Worm (Caenorhabditis elegans) whole organism, L4 larva: Measurements from ENCODE around the gene sre-37.

Source experiments
- F26F4.8 ChIP-seq: fragments of 200-800 bp; sonication (Bioruptor generic); conservative IDR thresholded peaks from 2 replicates; pipeline ENCODE4 v1.3.6; 2022; ENCODE audit warnings: missing genetic modification characterization, missing compliant biosample characterization
- F37D6.2 ChIP-seq: sonication (generic microtip); optimal IDR thresholded peaks from 2 replicates; lab custom pipeline; 2016; ENCODE audit warnings: mild to moderate bottlenecking, missing genetic modification characterization, missing compliant biosample characterization
- F44E2.7 ChIP-seq: fragments of 200-800 bp; sonication (Bioruptor generic); IDR thresholded peaks from 2 replicates; pipeline ENCODE4 v2.1.2; 2022; ENCODE audit warnings: missing genetic modification characterization, missing compliant biosample characterization
- R02D3.7 ChIP-seq: fragments of 150-350 bp; sonication (generic microtip); optimal IDR thresholded peaks from 3 replicates; lab custom pipeline; 2014; ENCODE audit warnings: missing biosample characterization, missing genetic modification characterization
- Y5F2A.4 ChIP-seq: fragments of 200-800 bp; sonication (Bioruptor generic); optimal IDR thresholded peaks from 2 replicates; lab custom pipeline; 2018; ENCODE audit warnings: mild to moderate bottlenecking, missing genetic modification characterization, missing compliant biosample characterization
- Y75B8A.6 ChIP-seq: fragments of 200-800 bp; sonication (Bioruptor generic); IDR thresholded peaks from 2 replicates; pipeline ENCODE4 v1.3.6; 2022; ENCODE audit warnings: missing genetic modification reagents, missing genetic modification characterization, missing compliant biosample characterization
- aha-1 ChIP-seq: fragments of 150-350 bp; peaks from one replicate; lab custom pipeline; 2014; ENCODE audit warnings: missing biosample characterization, missing genetic modification characterization
- ceh-20 ChIP-seq: fragments of 200-800 bp; sonication (Bioruptor generic); IDR thresholded peaks from 2 replicates; pipeline ENCODE4 v1.3.6; 2022; ENCODE audit warnings: missing genetic modification reagents, missing genetic modification characterization, missing compliant biosample characterization
- ceh-82 ChIP-seq: sonication (generic microtip); optimal IDR thresholded peaks from 2 replicates; lab custom pipeline; 2017; ENCODE audit warnings: missing biosample characterization, missing genetic modification characterization
- ces-1 ChIP-seq: fragments of 150-350 bp; sonication (generic microtip); optimal IDR thresholded peaks from 4 replicates; lab custom pipeline; 2014; ENCODE audit warnings: missing biosample characterization, missing genetic modification reagents, missing genetic modification characterization
- daf-12 ChIP-seq: fragments of 150-350 bp; optimal IDR thresholded peaks from 2 replicates; lab custom pipeline; 2014; ENCODE audit warnings: missing biosample characterization, missing genetic modification reagents, missing genetic modification characterization
- daf-8 ChIP-seq: fragments of 200-800 bp; sonication (Bioruptor generic); IDR thresholded peaks from 2 replicates; pipeline ENCODE4 v1.3.6; 2022; ENCODE audit warnings: missing genetic modification characterization, missing compliant biosample characterization
- dpl-1 ChIP-seq: fragments of 150-350 bp; optimal IDR thresholded peaks from 2 replicates; lab custom pipeline; 2014; ENCODE audit warnings: missing biosample characterization, missing genetic modification reagents, missing genetic modification characterization
- dve-1 ChIP-seq: sonication (generic microtip); optimal IDR thresholded peaks from 2 replicates; lab custom pipeline; 2017; ENCODE audit warnings: antibody characterized with exemption, mild to moderate bottlenecking, missing genetic modification characterization, missing compliant biosample characterization; ENCODE audit not compliant: insufficient read depth
- gei-8 ChIP-seq: fragments of 200-800 bp; sonication (Bioruptor generic); optimal IDR thresholded peaks from 2 replicates; lab custom pipeline; 2018; ENCODE audit warnings: mild to moderate bottlenecking, missing genetic modification characterization, missing compliant biosample characterization
- hlh-11 ChIP-seq: fragments of 200-800 bp; sonication (Bioruptor generic); optimal IDR thresholded peaks from 2 replicates; lab custom pipeline; 2018; ENCODE audit warnings: mild to moderate bottlenecking, missing genetic modification characterization, missing compliant biosample characterization
- jun-1 ChIP-seq: fragments of 150-350 bp; optimal IDR thresholded peaks from 2 replicates; lab custom pipeline; 2014; ENCODE audit warnings: missing biosample characterization, missing genetic modification reagents, missing genetic modification characterization
- lim-7 ChIP-seq: fragments of 200-800 bp; sonication (Bioruptor generic); IDR thresholded peaks from 2 replicates; pipeline ENCODE4 v1.3.6; 2022; ENCODE audit warnings: missing genetic modification characterization, missing compliant biosample characterization
- madf-9 ChIP-seq: fragments of 200-800 bp; sonication (Bioruptor generic); conservative IDR thresholded peaks from 2 replicates; pipeline ENCODE4 v1.3.6; 2022; ENCODE audit warnings: missing genetic modification reagents, missing genetic modification characterization, missing compliant biosample characterization
- mdl-1 ChIP-seq, 2 experiments: fragments of 150-350 bp in 1 of 2; sonication (generic microtip) in 1 of 2; optimal IDR thresholded peaks; 2 replicates each; lab custom pipeline; 2014 to 2017; ENCODE audit warnings: missing biosample characterization in 2 of 2, missing genetic modification characterization in 2 of 2
- mdt-29 ChIP-seq: fragments of 200-800 bp; sonication (Bioruptor generic); IDR thresholded peaks from 2 replicates; pipeline ENCODE4 v1.3.6; 2022; ENCODE audit warnings: missing genetic modification reagents, missing genetic modification characterization, missing compliant biosample characterization
- mep-1 ChIP-seq: fragments of 150-350 bp; sonication (generic microtip); optimal IDR thresholded peaks from 3 replicates; lab custom pipeline; 2014; ENCODE audit warnings: missing biosample characterization, missing genetic modification characterization
- mes-2 ChIP-seq: sonication (generic microtip); optimal IDR thresholded peaks from 2 replicates; lab custom pipeline; 2016; ENCODE audit warnings: missing genotype, mild to moderate bottlenecking, missing genetic modification characterization, missing compliant biosample characterization; ENCODE audit not compliant: poor library complexity, severe bottlenecking
- mxl-2 ChIP-seq: fragments of 200-800 bp; sonication (Bioruptor generic); conservative IDR thresholded peaks from 2 replicates; pipeline ENCODE4 v1.3.6; 2022; ENCODE audit warnings: missing genetic modification reagents, missing genetic modification characterization, missing compliant biosample characterization
- nhr-102 ChIP-seq: sonication (generic microtip); optimal IDR thresholded peaks from 2 replicates; lab custom pipeline; 2016; ENCODE audit warnings: mild to moderate bottlenecking, missing genetic modification characterization, moderate library complexity, missing compliant biosample characterization
- nhr-11 ChIP-seq: fragments of 150-350 bp; optimal IDR thresholded peaks from 2 replicates; lab custom pipeline; 2014; ENCODE audit warnings: missing biosample characterization, missing genetic modification characterization
- nhr-111 ChIP-seq: fragments of 200-800 bp; sonication (Bioruptor generic); optimal IDR thresholded peaks from 2 replicates; lab custom pipeline; 2018; ENCODE audit warnings: mild to moderate bottlenecking, missing genetic modification characterization, missing compliant biosample characterization
- nhr-41 ChIP-seq: fragments of 200-800 bp; sonication (Bioruptor generic); IDR thresholded peaks from 2 replicates; pipeline ENCODE4 v1.3.6; 2022; ENCODE audit warnings: missing genetic modification reagents, missing genetic modification characterization, missing compliant biosample characterization
- nhr-48 ChIP-seq: sonication (generic microtip); optimal IDR thresholded peaks from 2 replicates; lab custom pipeline; 2016; ENCODE audit warnings: mild to moderate bottlenecking, missing genetic modification characterization, missing compliant biosample characterization
- nhr-6 ChIP-seq: fragments of 150-350 bp; optimal IDR thresholded peaks from 2 replicates; lab custom pipeline; 2014; ENCODE audit warnings: missing biosample characterization, missing genetic modification characterization
- rbr-2 ChIP-seq: sonication (generic microtip); optimal IDR thresholded peaks from 2 replicates; lab custom pipeline; 2016; ENCODE audit warnings: missing genotype, missing genetic modification characterization, missing compliant biosample characterization
- set-16 ChIP-seq: fragments of 200-800 bp; sonication (Bioruptor generic); IDR thresholded peaks from 2 replicates; pipeline ENCODE4 v1.3.6; 2022; ENCODE audit warnings: missing genetic modification reagents, missing genetic modification characterization, missing compliant biosample characterization
- unc-39 ChIP-seq: sonication (generic microtip); optimal IDR thresholded peaks from 2 replicates; lab custom pipeline; 2017; ENCODE audit warnings: missing biosample characterization, missing genetic modification characterization
- zfp-3 ChIP-seq: fragments of 200-800 bp; sonication (Bioruptor generic); conservative IDR thresholded peaks from 2 replicates; pipeline ENCODE4 v1.3.6; 2022; ENCODE audit warnings: missing genetic modification reagents, missing genetic modification characterization, missing compliant biosample characterization
- ztf-7 ChIP-seq: fragments of 150-350 bp; optimal IDR thresholded peaks from 2 replicates; lab custom pipeline; 2014; ENCODE audit warnings: missing biosample characterization, missing genetic modification characterization

sre-37 gene

ce11 chrII:12465557-12465956 is at the start of gene sre-37:
Gene sre-37, plus strand, starts transcription at chrII:12465857.
- TF ChIP-seq unc-39 (tag; lab: Kevin White, UChicago) (no peak), ces-1 (GFP tag; lab: Kevin White, UChicago) (no peak), Y75B8A.6 (GFP tag; lab: Robert Waterston, UW) (no peak), F37D6.2 (tag; lab: Kevin White, UChicago) (no peak), dpl-1 (GFP tag; lab: Kevin White, UChicago) (no peak), zfp-3 (GFP tag; lab: Robert Waterston, UW) (no peak), nhr-11 (tag; lab: Kevin White, UChicago) (no peak), daf-8 (GFP tag; lab: Robert Waterston, UW) (no peak), R02D3.7 (tag; lab: Kevin White, UChicago) (no peak), ceh-20 (GFP tag; lab: Robert Waterston, UW) (no peak), Y5F2A.4 (GFP tag; lab: Kevin White, UChicago) (no peak), nhr-111 (GFP tag; lab: Kevin White, UChicago) (no peak), madf-9 (GFP tag; lab: Robert Waterston, UW) (no peak), lim-7 (GFP tag; lab: Robert Waterston, UW) (no peak)

ce11 chrII:12417514-12417913 is 48.1 kb upstream of the sre-37 start, which contains the start of gene sre-27:
Gene sre-27, minus strand, starts transcription at chrII:12417614.
- TF ChIP-seq nhr-102 (tag; lab: Kevin White, UChicago) = no peak

ce11 chrII:12417996-12418395 is 47.7 kb upstream of the sre-37 start:
- TF ChIP-seq nhr-48 (tag; lab: Kevin White, UChicago) (no peak), jun-1 (tag; lab: Kevin White, UChicago) (no peak), aha-1 (tag; lab: Kevin White, UChicago) (no peak), mxl-2 (GFP tag; lab: Robert Waterston, UW) (no peak), nhr-6 (tag; lab: Kevin White, UChicago) (no peak), daf-12 (tag; lab: Kevin White, UChicago) (no peak), mdt-29 (GFP tag; lab: Robert Waterston, UW) (no peak), F44E2.7 (GFP tag; lab: Robert Waterston, UW) (no peak), daf-8 (GFP tag; lab: Robert Waterston, UW) (no peak), rbr-2 (tag; lab: Kevin White, UChicago) (no peak)
- TF ChIP-seq, all 104 proteins: peak for 0

DNA sequence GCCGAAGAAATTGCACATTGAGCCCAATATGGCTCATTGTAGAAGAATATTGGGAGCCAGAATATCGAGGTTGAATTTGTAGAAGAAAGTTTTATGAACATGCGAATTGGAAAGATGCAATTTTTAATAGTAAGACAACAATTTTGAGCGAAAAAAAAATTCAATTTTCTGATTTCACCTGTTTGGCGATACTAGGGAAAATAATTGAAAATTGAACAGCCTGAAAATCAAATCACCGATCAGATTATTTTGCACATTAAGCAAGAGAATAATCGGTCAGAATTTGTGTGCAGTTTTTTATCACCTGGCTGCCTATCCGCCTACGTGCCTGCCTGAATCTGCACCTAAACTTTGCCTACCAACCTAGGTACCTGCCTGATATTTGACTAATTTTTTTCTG is 45.2 kb upstream of the sre-37 start, which contains the start of gene sre-26:
TSS of gene sre-26 (minus strand) at position 101 of the 400 bp plus-strand sequence.
- TF ChIP-seq mdl-1 (tag; optimal IDR thresholded peaks at IDR 0.05; lab: Kevin White, UChicago) (no peak), F26F4.8 (GFP tag; lab: Robert Waterston, UW) (no peak), nhr-41 (no peak), aha-1 (tag; lab: Kevin White, UChicago) (no peak), lim-7 (GFP tag; lab: Robert Waterston, UW) (no peak), gei-8 (GFP tag; lab: Kevin White, UChicago) (no peak), mep-1 (no peak), madf-9 (GFP tag; lab: Robert Waterston, UW) (no peak), dve-1 (tag; lab: Kevin White, UChicago) (no peak), dpl-1 (GFP tag; lab: Kevin White, UChicago) (no peak), hlh-11 (tag; lab: Kevin White, UChicago) (no peak), ceh-82 (tag; lab: Kevin White, UChicago) (no peak), ztf-7 (tag; lab: Kevin White, UChicago) (no peak), set-16 (no peak), mes-2 (tag; lab: Kevin White, UChicago) (no peak), F37D6.2 (tag; lab: Kevin White, UChicago) (no peak)
